Fruit fly (Drosophila melanogaster) whole organism, prepupa: ENCODE results near the gene IntS4.

ENCODE experiments used
- Blimp-1 ChIP-seq: fragments of 200-800 bp; sonication (Bioruptor generic); optimal IDR thresholded peaks from 3 replicates; lab custom pipeline; 2017; ENCODE audit warnings: missing biosample characterization, missing genetic modification characterization, mild to moderate bottlenecking, moderate library complexity, missing genetic modification reagents
- CG10631 ChIP-seq: fragments of 200-800 bp; sonication (Bioruptor generic); optimal IDR thresholded peaks from 2 replicates; lab custom pipeline; 2016; ENCODE audit warnings: missing biosample characterization, missing genetic modification characterization
- CG10669 ChIP-seq: fragments of 200-800 bp; sonication (Bioruptor generic); optimal IDR thresholded peaks from 3 replicates; lab custom pipeline; 2018; ENCODE audit warnings: missing biosample characterization, mild to moderate bottlenecking, missing genetic modification characterization, moderate library complexity
- CG11762 ChIP-seq: fragments of 200-800 bp; sonication (Bioruptor generic); optimal IDR thresholded peaks from 3 replicates; lab custom pipeline; 2016; ENCODE audit warnings: missing biosample characterization, missing genetic modification characterization; ENCODE audit not compliant: insufficient read depth
- CG15336 ChIP-seq: fragments of 200-800 bp; sonication (Bioruptor generic); IDR thresholded peaks from 2 replicates; pipeline ENCODE4 v1.3.6; 2022; ENCODE audit warnings: missing biosample characterization, missing genetic modification characterization
- CG1621 ChIP-seq: fragments of 200-800 bp; sonication (Bioruptor generic); optimal IDR thresholded peaks from 3 replicates; lab custom pipeline; 2018; ENCODE audit warnings: missing biosample characterization, mild to moderate bottlenecking, missing genetic modification characterization
- CG16779 ChIP-seq: fragments of 200-800 bp; sonication (Bioruptor generic); optimal IDR thresholded peaks from 3 replicates; lab custom pipeline; 2017; ENCODE audit warnings: missing biosample characterization, mild to moderate bottlenecking, missing genetic modification characterization
- CG3032 ChIP-seq: fragments of 200-800 bp; optimal IDR thresholded peaks from 2 replicates; lab custom pipeline; 2019; ENCODE audit warnings: missing biosample characterization, mild to moderate bottlenecking, missing genetic modification characterization, moderate library complexity
- CG31627 ChIP-seq: fragments of 200-800 bp; sonication (Bioruptor generic); optimal IDR thresholded peaks from 3 replicates; lab custom pipeline; 2016; ENCODE audit warnings: missing biosample characterization, missing genetic modification characterization
- CG32006 ChIP-seq: fragments of 200-800 bp; sonication (Bioruptor generic); optimal IDR thresholded peaks from 3 replicates; lab custom pipeline; 2017; ENCODE audit warnings: missing biosample characterization, mild to moderate bottlenecking, missing genetic modification characterization
- CG34406 ChIP-seq: fragments of 200-800 bp; sonication (Bioruptor generic); optimal IDR thresholded peaks from 3 replicates; lab custom pipeline; 2016; ENCODE audit warnings: missing biosample characterization, missing genetic modification characterization
- CG3919 ChIP-seq: fragments of 200-800 bp; sonication (Bioruptor generic); optimal IDR thresholded peaks from 3 replicates; lab custom pipeline; 2016; ENCODE audit warnings: missing biosample characterization, missing genetic modification characterization
- CG4318 ChIP-seq: fragments of 200-800 bp; sonication (Bioruptor generic); optimal IDR thresholded peaks from 3 replicates; lab custom pipeline; 2017; ENCODE audit warnings: missing biosample characterization, mild to moderate bottlenecking, missing genetic modification characterization
- CG6163 ChIP-seq: fragments of 200-800 bp; sonication (Bioruptor generic); IDR thresholded peaks from 3 replicates; pipeline ENCODE4 v1.3.6; 2022; ENCODE audit warnings: missing biosample characterization, missing genetic modification characterization
- CG6276 ChIP-seq: fragments of 200-800 bp; sonication (Bioruptor generic); optimal IDR thresholded peaks from 2 replicates; lab custom pipeline; 2017; ENCODE audit warnings: missing biosample characterization, mild to moderate bottlenecking, missing genetic modification characterization
- CG6792 ChIP-seq: fragments of 200-800 bp; sonication (Bioruptor generic); optimal IDR thresholded peaks from 3 replicates; lab custom pipeline; 2016; ENCODE audit warnings: missing biosample characterization, missing genetic modification characterization
- CG6808 ChIP-seq: fragments of 200-800 bp; sonication (Bioruptor generic); optimal IDR thresholded peaks from 3 replicates; lab custom pipeline; 2017; ENCODE audit warnings: missing biosample characterization, missing genetic modification characterization, mild to moderate bottlenecking, moderate library complexity, missing genetic modification reagents
- CG6854 ChIP-seq: fragments of 200-800 bp; sonication (Bioruptor generic); optimal IDR thresholded peaks from 2 replicates; lab custom pipeline; 2017; ENCODE audit warnings: missing biosample characterization, mild to moderate bottlenecking, missing genetic modification characterization
- CG7368 ChIP-seq: fragments of 200-800 bp; sonication (Bioruptor generic); optimal IDR thresholded peaks from 3 replicates; lab custom pipeline; 2016; ENCODE audit warnings: missing biosample characterization, missing genetic modification characterization
- CG8119 ChIP-seq: fragments of 200-800 bp; sonication (Bioruptor generic); IDR thresholded peaks from 3 replicates; pipeline ENCODE4 v1.3.6; 2022; ENCODE audit warnings: missing biosample characterization, missing genetic modification characterization
- CG8319 ChIP-seq: fragments of 200-800 bp; sonication (Bioruptor generic); optimal IDR thresholded peaks from 3 replicates; lab custom pipeline; 2016; ENCODE audit warnings: missing biosample characterization, missing genetic modification characterization
- CG8632 ChIP-seq: fragments of 200-800 bp; sonication (Bioruptor generic); optimal IDR thresholded peaks from 3 replicates; lab custom pipeline; 2016; ENCODE audit warnings: missing biosample characterization, missing genetic modification characterization
- CG9139 ChIP-seq: fragments of 200-800 bp; sonication (Bioruptor generic); optimal IDR thresholded peaks from 3 replicates; lab custom pipeline; 2017; ENCODE audit warnings: missing biosample characterization, mild to moderate bottlenecking, missing genetic modification characterization
- Eip75B ChIP-seq: fragments of 200-800 bp; sonication (Bioruptor generic); optimal IDR thresholded peaks from 3 replicates; lab custom pipeline; 2016; ENCODE audit warnings: missing biosample characterization, missing genetic modification characterization
- Eip78C ChIP-seq: fragments of 200-800 bp; sonication (Bioruptor generic); peaks from one replicate; lab custom pipeline; 2016; ENCODE audit warnings: missing biosample characterization, missing genetic modification characterization
- Eip93F ChIP-seq: fragments of 200-800 bp; sonication (Bioruptor generic); optimal IDR thresholded peaks from 2 replicates; lab custom pipeline; 2016; ENCODE audit warnings: missing biosample characterization, mild to moderate bottlenecking, missing genetic modification characterization
- Ets21C ChIP-seq: fragments of 200-800 bp; sonication (Bioruptor generic); optimal IDR thresholded peaks from 3 replicates; lab custom pipeline; 2016; ENCODE audit warnings: missing biosample characterization, missing genetic modification characterization
- Gug ChIP-seq: fragments of 200-800 bp; sonication (Bioruptor generic); IDR thresholded peaks from 2 replicates; pipeline ENCODE4 v1.3.6; 2022; ENCODE audit warnings: missing biosample characterization, missing genetic modification characterization
- Hr39 ChIP-seq: fragments of 200-800 bp; sonication (Bioruptor generic); optimal IDR thresholded peaks from 2 replicates; lab custom pipeline; 2016; ENCODE audit warnings: missing biosample characterization, missing genetic modification characterization
- Lpt ChIP-seq: fragments of 200-800 bp; sonication (Bioruptor generic); optimal IDR thresholded peaks from 3 replicates; lab custom pipeline; 2016; ENCODE audit warnings: missing biosample characterization, missing genetic modification characterization
- Met ChIP-seq: fragments of 200-800 bp; sonication (Bioruptor generic); optimal IDR thresholded peaks from 3 replicates; lab custom pipeline; 2016; ENCODE audit warnings: missing biosample characterization, missing genetic modification characterization
- OdsH ChIP-seq: fragments of 200-800 bp; sonication (Bioruptor generic); optimal IDR thresholded peaks from 3 replicates; lab custom pipeline; 2016; ENCODE audit warnings: missing biosample characterization, missing genetic modification characterization
- Smox ChIP-seq: fragments of 200-800 bp; sonication (Bioruptor generic); optimal IDR thresholded peaks from 3 replicates; lab custom pipeline; 2016; ENCODE audit warnings: missing biosample characterization, missing genetic modification characterization
- Sox102F ChIP-seq: fragments of 200-800 bp; sonication (Bioruptor generic); optimal IDR thresholded peaks from 2 replicates; lab custom pipeline; 2016; ENCODE audit warnings: missing biosample characterization, mild to moderate bottlenecking, missing genetic modification characterization
- Sox14 ChIP-seq: fragments of 200-800 bp; sonication (Bioruptor generic); optimal IDR thresholded peaks from 3 replicates; lab custom pipeline; 2016; ENCODE audit warnings: missing biosample characterization, missing genetic modification characterization
- achi ChIP-seq: fragments of 200-800 bp; sonication (Bioruptor generic); optimal IDR thresholded peaks from 3 replicates; lab custom pipeline; 2016; ENCODE audit warnings: missing biosample characterization, missing genetic modification characterization
- cyc ChIP-seq: fragments of 200-800 bp; sonication (Bioruptor generic); optimal IDR thresholded peaks from 3 replicates; lab custom pipeline; 2016; ENCODE audit warnings: missing biosample characterization, missing genetic modification characterization
- dac ChIP-seq: fragments of 200-800 bp; sonication (Bioruptor generic); optimal IDR thresholded peaks from 2 replicates; lab custom pipeline; 2017; ENCODE audit warnings: missing biosample characterization, mild to moderate bottlenecking, missing genetic modification characterization
- dsx ChIP-seq: fragments of 200-800 bp; optimal IDR thresholded peaks from 3 replicates; lab custom pipeline; 2019; ENCODE audit warnings: missing biosample characterization, mild to moderate bottlenecking, missing genetic modification characterization, moderate library complexity; ENCODE audit not compliant: poor library complexity, severe bottlenecking
- esn ChIP-seq: fragments of 200-800 bp; sonication (Bioruptor generic); optimal IDR thresholded peaks from 2 replicates; lab custom pipeline; 2016; ENCODE audit warnings: missing biosample characterization, mild to moderate bottlenecking, missing genetic modification characterization, moderate library complexity
- fkh ChIP-seq: fragments of 200-800 bp; sonication (Bioruptor generic); optimal IDR thresholded peaks from 3 replicates; lab custom pipeline; 2017; ENCODE audit warnings: missing biosample characterization, mild to moderate bottlenecking, missing genetic modification characterization, moderate library complexity
- lz ChIP-seq: fragments of 200-800 bp; sonication (Bioruptor generic); optimal IDR thresholded peaks from 3 replicates; lab custom pipeline; 2016; ENCODE audit warnings: missing biosample characterization, missing genetic modification characterization
- net ChIP-seq: fragments of 200-800 bp; sonication (Bioruptor generic); optimal IDR thresholded peaks from 3 replicates; lab custom pipeline; 2016; ENCODE audit warnings: missing biosample characterization, missing genetic modification characterization
- pdm3 ChIP-seq: fragments of 200-800 bp; sonication (Bioruptor generic); optimal IDR thresholded peaks from 3 replicates; lab custom pipeline; 2016; ENCODE audit warnings: missing biosample characterization, missing genetic modification characterization
- salr ChIP-seq, 2 experiments: fragments of 200-800 bp; sonication (Bioruptor generic); optimal IDR thresholded peaks; 3 replicates each; lab custom pipeline; 2016 to 2018; ENCODE audit warnings: missing biosample characterization in 2 of 2, missing genetic modification characterization in 2 of 2, mild to moderate bottlenecking in 1 of 2
- ss ChIP-seq, 2 experiments: fragments of 200-800 bp; sonication (Bioruptor generic); optimal IDR thresholded peaks; 2 replicates in 1 of 2; 3 replicates in 1 of 2; lab custom pipeline; 2017 to 2018; ENCODE audit warnings: mild to moderate bottlenecking in 2 of 2, missing biosample characterization in 2 of 2, missing genetic modification characterization in 2 of 2, moderate library complexity in 1 of 2
- vri ChIP-seq: fragments of 200-800 bp; sonication (Bioruptor generic); optimal IDR thresholded peaks from 3 replicates; lab custom pipeline; 2016; ENCODE audit warnings: missing biosample characterization, mild to moderate bottlenecking, missing genetic modification characterization

The IntS4 gene

DNA sequence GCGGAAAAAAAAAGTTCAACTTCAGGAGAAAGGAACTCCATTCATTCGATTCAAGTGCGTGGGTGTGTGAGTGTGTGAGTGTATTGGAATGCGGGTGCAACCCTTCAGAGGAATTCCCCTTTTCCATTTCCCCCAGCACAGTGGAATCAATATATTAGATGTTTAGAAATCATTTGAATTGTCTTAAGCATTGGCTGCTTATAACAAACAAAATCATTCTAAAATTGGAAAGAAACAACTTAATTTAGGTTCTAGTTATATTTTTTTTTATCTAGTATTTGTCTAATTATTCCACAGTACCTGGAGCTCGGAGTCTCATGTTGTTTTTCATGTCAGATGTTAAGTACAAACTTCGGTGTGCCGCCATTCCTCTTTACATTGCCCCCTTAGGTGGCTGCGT is 19.6 kb downstream of the IntS4 start (continued):
- TF ChIP-seq cyc (GFP tag; lab: Kevin White, UChicago) = no peak
- peak; percentile 29 for TF ChIP-seq CG3032 (tag; lab: Kevin White, UChicago)
- TF ChIP-seq lz (GFP tag; lab: Kevin White, UChicago) = peak; percentile 9
- TF ChIP-seq salr (GFP tag; optimal IDR thresholded peaks at IDR 0.05; lab: Kevin White, UChicago) = no peak
- TF ChIP-seq Sox14 (GFP tag; lab: Kevin White, UChicago) = no peak
- TF ChIP-seq dac = no peak
- TF ChIP-seq CG15336 (GFP tag; lab: Robert Waterston, UW) = peak; percentile 44; the same call in 1 of the 2 replicates
- TF ChIP-seq CG16779 = no peak
- TF ChIP-seq CG8632 (GFP tag; lab: Kevin White, UChicago) = peak; percentile 7
- peak; percentile 23 for TF ChIP-seq esn (GFP tag; lab: Kevin White, UChicago)
- no peak for TF ChIP-seq Lpt (GFP tag; lab: Kevin White, UChicago)
- peak; percentile 19 for TF ChIP-seq net (GFP tag; lab: Kevin White, UChicago)
- peak; percentile 24 for TF ChIP-seq CG32006 (GFP tag; lab: Kevin White, UChicago)
- TF ChIP-seq CG4318 (GFP tag; lab: Kevin White, UChicago) = no peak
- no peak for TF ChIP-seq Ets21C (GFP tag; lab: Kevin White, UChicago)

DNA sequence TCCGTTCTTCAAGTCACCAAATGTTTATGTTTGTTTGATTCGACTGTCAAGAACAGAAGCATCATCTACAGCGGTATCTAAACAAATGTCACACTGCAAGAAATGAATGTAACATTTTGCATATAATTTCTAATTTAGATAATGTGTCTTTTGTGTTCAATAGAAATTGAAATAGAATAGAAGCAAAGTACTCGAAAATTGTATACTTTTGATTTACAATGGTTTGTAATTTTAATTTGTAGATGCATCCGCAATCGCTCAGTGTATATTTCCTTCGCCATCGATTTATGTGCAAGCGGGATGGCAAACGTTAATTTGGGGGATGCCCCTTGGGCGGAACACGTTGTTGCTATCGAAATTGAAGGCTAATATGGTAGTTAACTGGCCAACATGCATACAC is 20.4 kb downstream of the IntS4 start:
- TF ChIP-seq ss (GFP tag; optimal IDR thresholded peaks at IDR 0.05; lab: Kevin White, UChicago) (no peak), CG15336 (GFP tag; lab: Robert Waterston, UW) (peak; percentile 36; the same call in 1 of the 2 replicates), CG10669 (GFP tag; lab: Kevin White, UChicago) (peak; percentile 36), pdm3 (GFP tag; lab: Kevin White, UChicago) (no peak), dac (no peak), CG6854 (no peak), CG1621 (tag; lab: Kevin White, UChicago) (no peak), CG6276 (no peak), OdsH (GFP tag; lab: Kevin White, UChicago) (no peak), fkh (GFP tag; lab: Kevin White, UChicago) (no peak), Eip78C (peak; percentile 46), vri (GFP tag; lab: Kevin White, UChicago) (no peak), Blimp-1 (no peak), CG4318 (GFP tag; lab: Kevin White, UChicago) (no peak), Ets21C (GFP tag; lab: Kevin White, UChicago) (no peak), Hr39 (GFP tag; lab: Kevin White, UChicago) (peak; percentile 27), Smox (peak; percentile 14), Gug (GFP tag; lab: Robert Waterston, UW) (no peak), CG8632 (GFP tag; lab: Kevin White, UChicago) (no peak), CG34406 (no peak), Sox14 (GFP tag; lab: Kevin White, UChicago) (peak; percentile 7), CG16779 (no peak), CG9139 (GFP tag; lab: Kevin White, UChicago) (no peak), cyc (GFP tag; lab: Kevin White, UChicago) (no peak), Sox102F (GFP tag; lab: Kevin White, UChicago) (no peak), CG3032 (tag; lab: Kevin White, UChicago) (no peak), achi (no peak), CG31627 (GFP tag; lab: Kevin White, UChicago) (peak; percentile 15), CG6792 (no peak), CG8319 (GFP tag; lab: Kevin White, UChicago) (no peak), Lpt (GFP tag; lab: Kevin White, UChicago) (no peak), esn (GFP tag; lab: Kevin White, UChicago) (peak; percentile 45), Met (GFP tag; lab: Kevin White, UChicago) (peak; percentile 34), CG7368 (GFP tag; lab: Kevin White, UChicago) (no peak), CG6808 (GFP tag; lab: Kevin White, UChicago) (no peak), CG6163 (GFP tag; lab: Robert Waterston, UW) (peak; percentile 52; the same call in 1 of the 3 replicates), CG3919 (GFP tag; lab: Kevin White, UChicago) (no peak), Eip75B (GFP tag; lab: Kevin White, UChicago) (peak; percentile 2), dsx (no peak), Eip93F (no peak), CG32006 (GFP tag; lab: Kevin White, UChicago) (peak; percentile 9), CG11762 (GFP tag; lab: Kevin White, UChicago) (no peak), net (GFP tag; lab: Kevin White, UChicago) (no peak), CG8119 (GFP tag; lab: Robert Waterston, UW) (peak; percentile 43; the same call in 1 of the 3 replicates), CG10631 (GFP tag; lab: Kevin White, UChicago) (no peak)
